Worm (Caenorhabditis elegans) whole organism, young adult: Measurements from ENCODE around the gene B0464.6.

ENCODE experiments used
- Y79H2A.3 ChIP-seq: fragments of 200-800 bp; sonication (Bioruptor generic); conservative IDR thresholded peaks from 2 replicates; pipeline ENCODE4 v1.3.6; 2022; ENCODE audit warnings: missing genetic modification reagents, missing genetic modification characterization, missing compliant biosample characterization
- bed-2 ChIP-seq: fragments of 200-800 bp; sonication (Bioruptor generic); IDR thresholded peaks from 2 replicates; pipeline ENCODE4 v1.3.6; 2022; ENCODE audit warnings: missing genetic modification reagents, missing genetic modification characterization, missing compliant biosample characterization
- nfya-1 ChIP-seq: sonication (generic microtip); optimal IDR thresholded peaks from 2 replicates; lab custom pipeline; 2017; ENCODE audit warnings: antibody characterized with exemption, missing compliant biosample characterization, missing genetic modification characterization, borderline replicate concordance; ENCODE audit not compliant: insufficient read depth
- tbx-9 ChIP-seq: sonication (generic microtip); optimal IDR thresholded peaks from 2 replicates; lab custom pipeline; 2016; ENCODE audit warnings: borderline replicate concordance, missing genetic modification characterization, inconsistent platforms, missing compliant biosample characterization
- unc-130 ChIP-seq: sonication (generic microtip); optimal IDR thresholded peaks from 2 replicates; lab custom pipeline; 2016; ENCODE audit warnings: missing genetic modification reagents, missing genetic modification characterization, missing compliant biosample characterization
- unc-62 ChIP-seq: fragments of 150-350 bp; optimal IDR thresholded peaks from 2 replicates; lab custom pipeline; 2014; ENCODE audit warnings: missing biosample characterization, missing genetic modification reagents, missing genetic modification characterization

- no peak for TF ChIP-seq Y79H2A.3
- no peak for TF ChIP-seq tbx-9 (tag; lab: Kevin White, UChicago)
- no peak for TF ChIP-seq nfya-1
- no peak for TF ChIP-seq unc-62
- TF ChIP-seq unc-130 (GFP tag; lab: Kevin White, UChicago), result peak; percentile 25
- TF ChIP-seq bed-2 (GFP tag; lab: Robert Waterston, UW), result no peak
These were observed 1.3 kb upstream of the B0464.6 start, which contains the start of gene baf-1 for ce11 chrIII:9467095-9467494.
